Worm (Caenorhabditis elegans): Measurements from ENCODE around the gene F47B8.14.
A peak's percentile ranks its signal among the peaks of the same experiment; 100 is the strongest.

F47B8.14 gene

ce11 chrV:14347234-14347826 lies 27.0 kb downstream of the F47B8.14 start, which contains the start of gene cept-2 (continued):
- TF ChIP-seq nhr-71 (tag; optimal IDR thresholded peaks at IDR 0.05), result peak; percentile 97
- peak; percentile 60 for TF ChIP-seq nhr-237 (tag; optimal IDR thresholded peaks at IDR 0.05)
- peak; percentile 93 for TF ChIP-seq xbp-1 (tag; optimal IDR thresholded peaks at IDR 0.05)
- peak in 1 of 2 experiments; percentile 91 for TF ChIP-seq ztf-11 (tag; optimal IDR thresholded peaks at IDR 0.05)
- peak in 1 of 2 experiments; percentile 56 for TF ChIP-seq egl-27 (tag; optimal IDR thresholded peaks at IDR 0.05)
- TF ChIP-seq unc-98 (GFP tag; IDR thresholded peaks at IDR 0.05), result peak; percentile 44; the same call in 1 of the 2 replicates
- TF ChIP-seq ztf-4 (tag; optimal IDR thresholded peaks at IDR 0.05), result peak; percentile 85
- peak in 1 of 2 experiments; percentile 82 for TF ChIP-seq mdl-1 (tag; optimal IDR thresholded peaks at IDR 0.05)
- TF ChIP-seq C16A3.4 (tag; optimal IDR thresholded peaks at IDR 0.05), result peak; percentile 98
- TF ChIP-seq mep-1 (tag; optimal IDR thresholded peaks at IDR 0.05), result peak; percentile 94
- peak; percentile 31 for TF ChIP-seq efl-3 (GFP tag; optimal IDR thresholded peaks at IDR 0.05)
- TF ChIP-seq alr-1 (tag; optimal IDR thresholded peaks at IDR 0.05; ENCODE audit: borderline replicate concordance), result no peak
- TF ChIP-seq lin-13 (GFP tag; optimal IDR thresholded peaks at IDR 0.05), result peak; percentile 96
- TF ChIP-seq nhr-84 (tag; optimal IDR thresholded peaks at IDR 0.05), result no peak

ce11 chrV:14350498-14350897 lies 30.2 kb downstream of the F47B8.14 start:
- TF ChIP-seq lin-35 (GFP tag; optimal IDR thresholded peaks at IDR 0.05) (peak in 1 of 2 experiments; percentile 35), blmp-1 (tag; optimal IDR thresholded peaks at IDR 0.05) (peak; percentile 44), ceh-82 (tag; optimal IDR thresholded peaks at IDR 0.05) (no peak)

ce11 chrV:14350949-14351348 lies 30.6 kb downstream of the F47B8.14 start:
- peak; percentile 82 to 87 for TF ChIP-seq efl-1 (optimal IDR thresholded peaks at IDR 0.05)
- TF ChIP-seq efl-1 (GFP tag; optimal IDR thresholded peaks at IDR 0.05 in 1 of 2), result peak; percentile 77 to 97
- peak; percentile 51 for TF ChIP-seq jun-1 (tag; optimal IDR thresholded peaks at IDR 0.05)
- no peak for TF ChIP-seq ztf-4 (tag; optimal IDR thresholded peaks at IDR 0.05)
- no peak for TF ChIP-seq aha-1 (tag; optimal IDR thresholded peaks at IDR 0.05)
- TF ChIP-seq swsn-7 (tag; optimal IDR thresholded peaks at IDR 0.05), result peak; percentile 79
- peak; percentile 38 for TF ChIP-seq hpl-2 (GFP tag; optimal IDR thresholded peaks at IDR 0.05)
- TF ChIP-seq lir-3 (tag; optimal IDR thresholded peaks at IDR 0.05; ENCODE audit: poor library complexity), result peak; percentile 39
- TF ChIP-seq ceh-82 (tag; optimal IDR thresholded peaks at IDR 0.05), result peak; percentile 59 to 94 (median 59)
- peak; percentile 77 for TF ChIP-seq nhr-47 (tag; optimal IDR thresholded peaks at IDR 0.05)
- peak; percentile 58 for TF ChIP-seq nhr-237 (tag; optimal IDR thresholded peaks at IDR 0.05)
- peak; percentile 8 for TF ChIP-seq sox-4 (tag; optimal IDR thresholded peaks at IDR 0.05)
- no peak for TF ChIP-seq alr-1 (tag; optimal IDR thresholded peaks at IDR 0.05; ENCODE audit: borderline replicate concordance)
- peak; percentile 35 for TF ChIP-seq irx-1 (tag; optimal IDR thresholded peaks at IDR 0.05)
- no peak for TF ChIP-seq ama-1 (optimal IDR thresholded peaks at IDR 0.05)
- peak; percentile 62 for TF ChIP-seq snpc-4 (tag; optimal IDR thresholded peaks at IDR 0.05)
- peak; percentile 45 for TF ChIP-seq nhr-90 (tag; optimal IDR thresholded peaks at IDR 0.05; ENCODE audit: poor library complexity)
- TF ChIP-seq C16A3.4 (tag; optimal IDR thresholded peaks at IDR 0.05), result peak; percentile 74
- TF ChIP-seq fos-1 (tag; optimal IDR thresholded peaks at IDR 0.05), result peak; percentile 25
- TF ChIP-seq tbx-2 (tag; optimal IDR thresholded peaks at IDR 0.05), result peak; percentile 77
- no peak for TF ChIP-seq sup-37 (GFP tag; optimal IDR thresholded peaks at IDR 0.05)
- TF ChIP-seq nhr-85 (tag), result peak; percentile 77
- TF ChIP-seq snu-23 (GFP tag; optimal IDR thresholded peaks at IDR 0.05), result peak; percentile 91
- peak; percentile 64 for TF ChIP-seq blmp-1 (tag; optimal IDR thresholded peaks at IDR 0.05)
- TF ChIP-seq pax-3 (tag; optimal IDR thresholded peaks at IDR 0.05), result peak; percentile 85
- TF ChIP-seq unc-86 (tag; optimal IDR thresholded peaks at IDR 0.05), result peak; percentile 73
- peak; percentile 89 for TF ChIP-seq fkh-8 (tag; optimal IDR thresholded peaks at IDR 0.05)
- TF ChIP-seq isw-1 (GFP tag; IDR thresholded peaks at IDR 0.05), result peak; percentile 60
- TF ChIP-seq mep-1 (tag; optimal IDR thresholded peaks at IDR 0.05), result peak; percentile 71
- TF ChIP-seq ceh-8 (GFP tag; optimal IDR thresholded peaks at IDR 0.05), result no peak
- TF ChIP-seq mef-2 (tag; optimal IDR thresholded peaks at IDR 0.05), result no peak
- peak; percentile 13 to 19 for TF ChIP-seq egl-27 (tag; optimal IDR thresholded peaks at IDR 0.05)
- TF ChIP-seq F16B12.6 (tag; optimal IDR thresholded peaks at IDR 0.05), result peak; percentile 20
- TF ChIP-seq dpl-1 (GFP tag; optimal IDR thresholded peaks at IDR 0.05), result peak; percentile 65 to 75 (median 72)
- peak; percentile 96 for TF ChIP-seq lin-14 (GFP tag; optimal IDR thresholded peaks at IDR 0.05)
- peak; percentile 8 for TF ChIP-seq elt-2 (tag; optimal IDR thresholded peaks at IDR 0.05)
- TF ChIP-seq C04F5.9 (tag; optimal IDR thresholded peaks at IDR 0.05), result no peak
- TF ChIP-seq efl-3 (GFP tag; optimal IDR thresholded peaks at IDR 0.05), result no peak
- TF ChIP-seq nhr-77 (tag; optimal IDR thresholded peaks at IDR 0.05), result peak; percentile 86

All from whole organism, L1 larva.